Fruit fly (Drosophila melanogaster): ENCODE results near the gene atms.

Gene atms

DNA sequence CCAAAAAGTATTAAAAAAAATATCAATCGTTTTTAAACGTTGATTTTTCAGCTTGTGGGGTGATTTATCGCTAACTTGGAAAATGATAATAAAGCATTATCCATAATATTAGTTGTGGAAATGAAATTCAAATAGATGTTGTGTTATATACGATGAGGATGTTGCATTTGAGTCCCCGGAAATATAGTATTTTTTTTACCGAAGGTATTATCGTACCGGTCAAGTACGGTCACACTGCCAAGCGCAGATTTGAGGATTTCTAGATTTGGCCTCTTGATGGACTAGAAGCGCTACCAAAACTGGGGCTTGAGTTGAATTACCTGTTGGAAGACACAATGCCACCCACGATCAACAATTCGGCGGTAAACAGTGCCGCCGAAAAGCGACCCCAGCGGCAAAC, 25.5 kb downstream of the atms start (continued):
- no peak for TF ChIP-seq CG17912 (GFP tag; optimal IDR thresholded peaks at IDR 0.05)
- TF ChIP-seq caup (GFP tag; optimal IDR thresholded peaks at IDR 0.05; ENCODE audit: severe bottlenecking): no peak
- TF ChIP-seq CG5245 (GFP tag; optimal IDR thresholded peaks at IDR 0.05): peak; percentile 5
- TF ChIP-seq CG10959 (GFP tag; IDR thresholded peaks at IDR 0.05): no peak
- TF ChIP-seq Stat92E (GFP tag; optimal IDR thresholded peaks at IDR 0.05): no peak
- TF ChIP-seq Trl (optimal IDR thresholded peaks at IDR 0.05): no peak
- no peak for TF ChIP-seq Trl (GFP tag; optimal IDR thresholded peaks at IDR 0.05)
- no peak for TF ChIP-seq Oaz (GFP tag; IDR thresholded peaks at IDR 0.05)
- no peak for TF ChIP-seq usp (GFP tag; optimal IDR thresholded peaks at IDR 0.05)
- peak; percentile 35 for TF ChIP-seq CG8290 (GFP tag; optimal IDR thresholded peaks at IDR 0.05)
- no peak for TF ChIP-seq CG8290 (tag; optimal IDR thresholded peaks at IDR 0.05)
- peak; percentile 27 for TF ChIP-seq HmgD (GFP tag; optimal IDR thresholded peaks at IDR 0.05)
- peak; percentile 33 for TF ChIP-seq Camta (GFP tag; optimal IDR thresholded peaks at IDR 0.05)
- TF ChIP-seq Hmr (GFP tag; optimal IDR thresholded peaks at IDR 0.05): peak; percentile 57
- TF ChIP-seq HLH3B (GFP tag; IDR thresholded peaks at IDR 0.05): no peak
- no peak for TF ChIP-seq toy (GFP tag; IDR thresholded peaks at IDR 0.05)
- TF ChIP-seq Scr (GFP tag; IDR thresholded peaks at IDR 0.05; ENCODE audit: partially characterized antibody): no peak
- no peak for TF ChIP-seq lbe (GFP tag; optimal IDR thresholded peaks at IDR 0.05)
- no peak for TF ChIP-seq CG6254 (GFP tag; optimal IDR thresholded peaks at IDR 0.05)
- TF ChIP-seq CG8944 (GFP tag; optimal IDR thresholded peaks at IDR 0.05): peak; percentile 17
- peak; percentile 72 for TF ChIP-seq pzg (GFP tag; optimal IDR thresholded peaks at IDR 0.05)
- TF ChIP-seq CG12155 (GFP tag; optimal IDR thresholded peaks at IDR 0.05): peak; percentile 16
- TF ChIP-seq crp (GFP tag; optimal IDR thresholded peaks at IDR 0.05): no peak
- TF ChIP-seq CG1832 (GFP tag; optimal IDR thresholded peaks at IDR 0.05): no peak
- peak; percentile 51 for TF ChIP-seq CG30403 (GFP tag; optimal IDR thresholded peaks at IDR 0.05)
- peak; percentile 15 for TF ChIP-seq jumu (GFP tag; optimal IDR thresholded peaks at IDR 0.05)
- TF ChIP-seq CG10543 (GFP tag; optimal IDR thresholded peaks at IDR 0.05): no peak
- TF ChIP-seq Dbx (GFP tag; IDR thresholded peaks at IDR 0.05): peak; percentile 60; the same call in 1 of the 3 replicates
- no peak for TF ChIP-seq CG10654 (GFP tag; optimal IDR thresholded peaks at IDR 0.05)
- TF ChIP-seq Sox102F (GFP tag; optimal IDR thresholded peaks at IDR 0.05): peak; percentile 47
- TF ChIP-seq CG12299 (tag; optimal IDR thresholded peaks at IDR 0.05): no peak
- no peak for TF ChIP-seq CG2129 (GFP tag; IDR thresholded peaks at IDR 0.05; ENCODE audit: partially characterized antibody)
- TF ChIP-seq CG6765 (GFP tag; optimal IDR thresholded peaks at IDR 0.05): no peak
- peak; percentile 3 for TF ChIP-seq D19A (tag; optimal IDR thresholded peaks at IDR 0.05)
- TF ChIP-seq Ptx1 (GFP tag; IDR thresholded peaks at IDR 0.05): peak; percentile 40; the same call in 1 of the 2 replicates
- peak; percentile 40 for TF ChIP-seq BEAF-32 (GFP tag; optimal IDR thresholded peaks at IDR 0.05)
- TF ChIP-seq ewg (GFP tag; optimal IDR thresholded peaks at IDR 0.05): peak; percentile 11
- TF ChIP-seq yki (optimal IDR thresholded peaks at IDR 0.05): no peak
- no peak for TF ChIP-seq CG30431 (GFP tag; optimal IDR thresholded peaks at IDR 0.05)
- peak; percentile 20 for TF ChIP-seq bab2 (GFP tag; optimal IDR thresholded peaks at IDR 0.05)
- TF ChIP-seq bigmax (GFP tag; optimal IDR thresholded peaks at IDR 0.05): no peak
- TF ChIP-seq br (optimal IDR thresholded peaks at IDR 0.05): no peak
- TF ChIP-seq CG2889 (GFP tag; IDR thresholded peaks at IDR 0.05): no peak
- no peak for TF ChIP-seq fd64A (GFP tag; optimal IDR thresholded peaks at IDR 0.05)
- no peak for TF ChIP-seq CG16779 (GFP tag; IDR thresholded peaks at IDR 0.05)
- no peak for TF ChIP-seq Awh (GFP tag; IDR thresholded peaks at IDR 0.05)
- TF ChIP-seq zfh2 (GFP tag; optimal IDR thresholded peaks at IDR 0.05): peak; percentile 37
- TF ChIP-seq Hr3 (GFP tag; optimal IDR thresholded peaks at IDR 0.05): peak; percentile 38
- no peak for TF ChIP-seq CG17385 (GFP tag; optimal IDR thresholded peaks at IDR 0.05)
- TF ChIP-seq z (GFP tag; IDR thresholded peaks at IDR 0.05): no peak
- TF ChIP-seq CG33213 (GFP tag; optimal IDR thresholded peaks at IDR 0.05): peak; percentile 44
- TF ChIP-seq CG18619 (GFP tag; optimal IDR thresholded peaks at IDR 0.05): no peak
- peak; percentile 58 for TF ChIP-seq trem (tag; optimal IDR thresholded peaks at IDR 0.05)
